Fruit fly (Drosophila melanogaster) whole organism: ENCODE measurements around the gene CG10337.

Source experiments
- psq ChIP-seq: fragments of >200 bp; optimal IDR thresholded peaks from 2 replicates; lab custom pipeline; 2017
- usp ChIP-seq: fragments of >200 bp; optimal IDR thresholded peaks from 2 replicates; lab custom pipeline; 2017; ENCODE audit warnings: missing biosample characterization, missing genetic modification characterization, mixed read lengths

dm6 chr2L:19583926-19584392, 37.2 kb upstream of the CG10337 start, which contains the start of the genes PCNA2 and CG10366:
- no peak for TF ChIP-seq psq
- no peak for TF ChIP-seq usp
